Fruit fly (Drosophila melanogaster): ENCODE results near the gene msl-1.

DNA sequence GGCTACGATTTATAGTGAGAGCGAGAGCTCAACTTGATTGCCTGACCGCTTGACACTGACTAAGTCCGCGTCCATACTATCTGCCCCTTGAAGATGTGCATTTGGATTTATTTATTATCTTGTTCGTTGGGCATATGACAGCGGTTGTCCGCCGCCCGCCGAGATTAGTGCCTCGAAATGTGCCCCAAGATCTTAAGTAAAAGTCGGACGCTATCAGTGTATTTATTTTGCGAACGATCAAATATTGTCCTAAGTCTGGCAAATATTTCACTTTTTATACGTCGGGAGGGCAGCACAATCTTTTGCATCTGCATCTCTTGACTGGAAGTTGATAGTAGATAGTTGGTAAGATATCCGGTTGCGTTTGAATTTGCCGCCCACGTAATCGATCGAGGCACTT is 25.1 kb upstream of the msl-1 start, which contains the start of gene Irk3:
- TF ChIP-seq wek (GFP tag; optimal IDR thresholded peaks at IDR 0.05) (no peak), Kr (GFP tag; optimal IDR thresholded peaks at IDR 0.05) (no peak), CG11398 (GFP tag; optimal IDR thresholded peaks at IDR 0.05) (no peak), CG17385 (GFP tag; optimal IDR thresholded peaks at IDR 0.05) (no peak), CG3838 (GFP tag; optimal IDR thresholded peaks at IDR 0.05) (no peak), CG6689 (GFP tag; IDR thresholded peaks at IDR 0.05) (no peak), Pdp1 (GFP tag; optimal IDR thresholded peaks at IDR 0.05) (no peak)
